Fruit fly (Drosophila melanogaster): Measurements from ENCODE around the gene CG6980.

The CG6980 gene

dm6 chr3R:24787042-24787565 is 20.3 kb upstream of the CG6980 start, which contains the start of gene CG5805 (continued):
- peak; percentile 21 for TF ChIP-seq Antp (GFP tag; optimal IDR thresholded peaks at IDR 0.05)
- peak; percentile 52 for TF ChIP-seq Myb (GFP tag; optimal IDR thresholded peaks at IDR 0.05)
- TF ChIP-seq Lpt (GFP tag; optimal IDR thresholded peaks at IDR 0.05) = no peak
- no peak for TF ChIP-seq gro (GFP tag; optimal IDR thresholded peaks at IDR 0.05)
- TF ChIP-seq az2 (GFP tag; optimal IDR thresholded peaks at IDR 0.05) = peak; percentile 69
- TF ChIP-seq Hmx (GFP tag; optimal IDR thresholded peaks at IDR 0.05) = no peak
- peak; percentile 57 for TF ChIP-seq lilli (GFP tag; optimal IDR thresholded peaks at IDR 0.05)
- TF ChIP-seq nerfin-2 (GFP tag; IDR thresholded peaks at IDR 0.05; ENCODE audit: partially characterized antibody) = no peak
- peak; percentile 93 for TF ChIP-seq CG13775 (GFP tag; optimal IDR thresholded peaks at IDR 0.05)
- peak; percentile 71 for TF ChIP-seq CTCF (GFP tag; optimal IDR thresholded peaks at IDR 0.05)
- peak in 1 of 2 experiments; percentile 82 for TF ChIP-seq Hr78 (GFP tag; optimal IDR thresholded peaks at IDR 0.05)
- peak; percentile 59 for TF ChIP-seq CG2120 (GFP tag; optimal IDR thresholded peaks at IDR 0.05)
- TF ChIP-seq CG33557 (GFP tag; optimal IDR thresholded peaks at IDR 0.05) = peak; percentile 78
- peak; percentile 46 for TF ChIP-seq bab2 (GFP tag; optimal IDR thresholded peaks at IDR 0.05)
- peak; percentile 65 for TF ChIP-seq CG8089 (GFP tag; optimal IDR thresholded peaks at IDR 0.05)
- TF ChIP-seq jigr1 (GFP tag; IDR thresholded peaks at IDR 0.05) = no peak
- TF ChIP-seq aop (GFP tag; IDR thresholded peaks at IDR 0.05) = no peak
- TF ChIP-seq CG8388 (GFP tag; optimal IDR thresholded peaks at IDR 0.05) = peak; percentile 51
- TF ChIP-seq Blimp-1 (GFP tag; optimal IDR thresholded peaks at IDR 0.05) = peak; percentile 53
- peak; percentile 80 for TF ChIP-seq CG14050 (GFP tag; IDR thresholded peaks at IDR 0.05)
- TF ChIP-seq cad (GFP tag; optimal IDR thresholded peaks at IDR 0.05) = no peak
- TF ChIP-seq Dp (GFP tag; optimal IDR thresholded peaks at IDR 0.05) = peak; percentile 45
- TF ChIP-seq CG9609 (GFP tag; optimal IDR thresholded peaks at IDR 0.05) = peak; percentile 73
- peak; percentile 9; the same call in 1 of the 2 replicates for TF ChIP-seq tna (GFP tag; IDR thresholded peaks at IDR 0.05; ENCODE audit: partially characterized antibody)
- peak; percentile 75 for TF ChIP-seq nerfin-1 (tag; optimal IDR thresholded peaks at IDR 0.05)
- peak; percentile 17 for TF ChIP-seq Sry-β (GFP tag; optimal IDR thresholded peaks at IDR 0.05)
- TF ChIP-seq chinmo (GFP tag; IDR thresholded peaks at IDR 0.05; ENCODE audit: partially characterized antibody) = no peak
- peak; percentile 62 for TF ChIP-seq E2f1 (GFP tag; IDR thresholded peaks at IDR 0.05)
- peak; percentile 89 for TF ChIP-seq chm (GFP tag; IDR thresholded peaks at IDR 0.05)
- TF ChIP-seq CG18476 (GFP tag; optimal IDR thresholded peaks at IDR 0.05) = peak; percentile 42
- peak; percentile 72 for TF ChIP-seq Dek (tag; optimal IDR thresholded peaks at IDR 0.05)
- peak; percentile 81 for TF ChIP-seq Xbp1 (GFP tag; optimal IDR thresholded peaks at IDR 0.05)
- no peak for TF ChIP-seq Gug (GFP tag; IDR thresholded peaks at IDR 0.05)
- peak; percentile 61 for TF ChIP-seq zfh2 (GFP tag; optimal IDR thresholded peaks at IDR 0.05)
- no peak for TF ChIP-seq corto (GFP tag; optimal IDR thresholded peaks at IDR 0.05)
- TF ChIP-seq dpn (GFP tag; optimal IDR thresholded peaks at IDR 0.05) = peak; percentile 65 to 87
- peak; percentile 66 for TF ChIP-seq tap (tag; optimal IDR thresholded peaks at IDR 0.05)
- TF ChIP-seq pzg (GFP tag; optimal IDR thresholded peaks at IDR 0.05) = peak; percentile 76
- TF ChIP-seq CG32772 (GFP tag; IDR thresholded peaks at IDR 0.05) = peak; percentile 78; the same call in 1 of the 2 replicates
- TF ChIP-seq gem (tag; optimal IDR thresholded peaks at IDR 0.05) = no peak
- peak; percentile 85 for TF ChIP-seq Max (GFP tag; optimal IDR thresholded peaks at IDR 0.05)
- peak; percentile 91 for TF ChIP-seq CG34376 (GFP tag; optimal IDR thresholded peaks at IDR 0.05)
- peak; percentile 77 for TF ChIP-seq Vsx1 (GFP tag; optimal IDR thresholded peaks at IDR 0.05)
- TF ChIP-seq twi (tag; optimal IDR thresholded peaks at IDR 0.05) = no peak
- TF ChIP-seq NC2β (GFP tag; optimal IDR thresholded peaks at IDR 0.05) = peak; percentile 81
- TF ChIP-seq cato (GFP tag; optimal IDR thresholded peaks at IDR 0.05; ENCODE audit: borderline replicate concordance) = peak; percentile 68
- TF ChIP-seq otp (GFP tag; IDR thresholded peaks at IDR 0.05) = peak; percentile 80
- TF ChIP-seq CG6683 (GFP tag; optimal IDR thresholded peaks at IDR 0.05) = peak; percentile 76
- peak; percentile 19; the same call in 1 of the 3 replicates for TF ChIP-seq Aef1 (GFP tag; IDR thresholded peaks at IDR 0.05)
- peak; percentile 82 to 96 for TF ChIP-seq insv (GFP tag; optimal IDR thresholded peaks at IDR 0.05)

Data from whole organism, embryonic.